Worm (Caenorhabditis elegans) whole organism, L4/young adult: ENCODE results near the gene ift-43.

ENCODE experiments used
- W03F9.2 ChIP-seq: fragments of 150-350 bp; optimal IDR thresholded peaks from 2 replicates; lab custom pipeline; 2014; ENCODE audit warnings: missing biosample characterization, missing genetic modification characterization
- dao-5 ChIP-seq: sonication (generic microtip); optimal IDR thresholded peaks from 2 replicates; lab custom pipeline; 2016; ENCODE audit warnings: missing genotype, missing genetic modification characterization, moderate library complexity, missing compliant biosample characterization
- him-1 ChIP-seq: sonication (generic microtip); optimal IDR thresholded peaks from 2 replicates; lab custom pipeline; 2016; ENCODE audit warnings: missing genotype, missing genetic modification reagents, missing genetic modification characterization, missing compliant biosample characterization

ce11 chrII:5693893-5694292 lies 33.3 kb upstream of the ift-43 start, which contains the start of gene C25H3.3:
- TF ChIP-seq W03F9.2 (tag; lab: Kevin White, UChicago) (no peak), him-1 (no peak), dao-5 (tag; lab: Kevin White, UChicago) (no peak)
